Fruit fly (Drosophila melanogaster): ENCODE measurements around the gene pdm2.

DNA sequence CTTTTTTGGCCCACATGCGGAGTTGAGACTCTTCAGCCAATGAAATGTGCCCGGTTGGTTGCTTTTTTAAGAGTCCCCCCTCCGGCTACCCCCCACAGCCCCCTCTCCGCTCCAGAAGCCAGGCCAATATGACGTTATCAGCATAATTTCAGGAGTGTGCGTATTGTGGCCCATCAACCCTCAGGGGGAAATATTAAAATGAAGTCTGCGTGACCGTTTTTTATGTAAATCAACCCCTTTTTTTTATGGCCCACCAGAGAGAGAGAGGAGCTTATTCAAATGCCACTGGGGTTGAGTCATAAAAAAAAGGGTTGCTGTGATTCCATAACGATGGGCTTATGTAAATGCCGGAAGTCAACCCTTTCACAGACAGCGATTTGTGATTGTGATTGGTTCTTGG, 44.0 kb upstream of the pdm2 start:
- no peak for TF ChIP-seq insv (optimal IDR thresholded peaks at IDR 0.05)
- no peak for TF ChIP-seq Sin3A (optimal IDR thresholded peaks at IDR 0.05)
- no peak for TF ChIP-seq psq (optimal IDR thresholded peaks at IDR 0.05)
- no peak for TF ChIP-seq h (optimal IDR thresholded peaks at IDR 0.05)

All from Kc167 (cell line).